In the genomic region with DNA sequence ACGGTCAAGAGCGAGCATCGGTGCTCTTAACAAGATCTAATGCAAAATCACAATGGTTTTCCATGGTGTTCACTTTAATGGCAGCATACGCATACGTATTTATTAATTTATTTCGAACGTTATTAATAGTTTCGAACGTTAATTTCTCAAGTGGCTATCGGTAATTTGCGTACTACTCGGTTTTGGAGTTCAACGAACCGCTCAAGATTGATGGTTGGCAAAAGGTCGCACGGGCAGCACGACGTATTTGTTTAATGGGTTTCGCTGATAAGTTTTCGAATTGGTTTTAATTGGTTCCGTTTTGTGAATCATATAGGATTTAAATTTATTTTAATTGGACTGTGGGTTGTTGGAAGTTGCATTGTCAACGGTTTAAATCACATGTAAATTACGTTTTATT, we compare ENCODE assay signal across 2 fruit fly cellular contexts.
TF ChIP-seq lines count a peak whose summit lies in the region.

No protein-coding gene starts in this region.

- no peak for TF ChIP-seq CTCF in whole organism, embryonic (GFP tag; optimal IDR thresholded peaks at IDR 0.05; lab: Kevin White, UChicago)

TF ChIP-seq in whole organism, embryonic, 481 proteins besides CTCF, POLR2A, EP300 and RAD21:
- no peak for TF ChIP-seq cato (GFP tag; optimal IDR thresholded peaks at IDR 0.05; lab: Kevin White, UChicago; ENCODE audit: borderline replicate concordance)
- peak; percentile 61; the same call in 1 of the 4 replicates for TF ChIP-seq chinmo (GFP tag; IDR thresholded peaks at IDR 0.05; lab: Robert Waterston, UW; ENCODE audit: partially characterized antibody)
- peak; percentile 12 for TF ChIP-seq sens (GFP tag; lab: Kevin White, UChicago)

TF ChIP-seq in whole organism, prepupa, 60 proteins besides CTCF, POLR2A, EP300 and RAD21:
- TF ChIP-seq svp (GFP tag; lab: Kevin White, UChicago): peak; percentile 83
- no peak for TF ChIP-seq CG6163 (GFP tag; IDR thresholded peaks at IDR 0.05; lab: Robert Waterston, UW)
